Worm (Caenorhabditis elegans): ENCODE measurements around the gene ptr-15.

- TF ChIP-seq dpl-1 (GFP tag; optimal IDR thresholded peaks at IDR 0.05) = no peak
- no peak for TF ChIP-seq pag-3 (tag; optimal IDR thresholded peaks at IDR 0.05; ENCODE audit: borderline replicate concordance, insufficient read depth)
- TF ChIP-seq sptf-1 (tag; optimal IDR thresholded peaks at IDR 0.05) = no peak
- TF ChIP-seq blmp-1 (tag; optimal IDR thresholded peaks at IDR 0.05) = no peak
- no peak for TF ChIP-seq fkh-4 (tag; optimal IDR thresholded peaks at IDR 0.05; ENCODE audit: borderline replicate concordance)
- no peak for TF ChIP-seq isw-1 (GFP tag; IDR thresholded peaks at IDR 0.05)
- TF ChIP-seq C16A3.4 (tag; optimal IDR thresholded peaks at IDR 0.05) = no peak
- no peak for TF ChIP-seq elt-2 (tag; optimal IDR thresholded peaks at IDR 0.05)
- no peak for TF ChIP-seq nhr-76 (tag; optimal IDR thresholded peaks at IDR 0.05)
Observed at ce11 chrV:6953797-6954196, 16.0 kb downstream of the ptr-15 start, which contains the start of gene srg-31.
